Fruit fly (Drosophila melanogaster) whole organism, embryonic: ENCODE measurements around the gene CG31313.

Source experiments
- Asciz ChIP-seq: fragments of 200-800 bp; sonication (Bioruptor generic); optimal IDR thresholded peaks from 2 replicates; lab custom pipeline; 2017; ENCODE audit warnings: missing biosample characterization, mild to moderate bottlenecking, missing genetic modification characterization, missing genetic modification reagents
- Awh ChIP-seq: fragments of 200-800 bp; sonication (Bioruptor generic); IDR thresholded peaks from 2 replicates; pipeline ENCODE4, ENCODE4 v1.3.6; 2022; ENCODE audit warnings: missing biosample characterization, missing genetic modification characterization
- CG11247 ChIP-seq: fragments of 200-800 bp; sonication (Bioruptor generic); IDR thresholded peaks from 2 replicates; pipeline ENCODE4 v1.3.6; 2022; ENCODE audit warnings: missing biosample characterization, missing genetic modification characterization
- CG11504 ChIP-seq: fragments of 200-800 bp; sonication (Bioruptor generic); optimal IDR thresholded peaks from 3 replicates; lab custom pipeline; 2019; ENCODE audit warnings: missing biosample characterization, mild to moderate bottlenecking, missing genetic modification characterization, moderate library complexity
- CG12391 ChIP-seq: fragments of 200-800 bp; sonication (Bioruptor generic); optimal IDR thresholded peaks from 3 replicates; lab custom pipeline; 2018; ENCODE audit warnings: missing biosample characterization, mild to moderate bottlenecking, missing genetic modification characterization, moderate library complexity
- CG12659 ChIP-seq: fragments of 200-800 bp; sonication (Bioruptor generic); optimal IDR thresholded peaks from 3 replicates; lab custom pipeline; 2017; ENCODE audit warnings: mild to moderate bottlenecking, missing biosample characterization, missing genetic modification reagents, missing genetic modification characterization
- CG13624 ChIP-seq: fragments of 200-800 bp; sonication (Bioruptor generic); optimal IDR thresholded peaks from 2 replicates; lab custom pipeline; 2016; ENCODE audit warnings: missing biosample characterization, missing genetic modification characterization
- CG14014 ChIP-seq: fragments of 200-800 bp; sonication (Bioruptor generic); IDR thresholded peaks from 2 replicates; pipeline ENCODE4 v1.3.6; 2022; ENCODE audit warnings: missing biosample characterization, missing genetic modification characterization
- CG14710 ChIP-seq: fragments of 200-800 bp; sonication (Bioruptor generic); optimal IDR thresholded peaks from 3 replicates; lab custom pipeline; 2019; ENCODE audit warnings: missing biosample characterization, mild to moderate bottlenecking, missing genetic modification characterization, moderate library complexity
- CG15011 ChIP-seq: fragments of 200-800 bp; sonication (Bioruptor generic); optimal IDR thresholded peaks from 3 replicates; lab custom pipeline; 2018; ENCODE audit warnings: missing biosample characterization, mild to moderate bottlenecking, missing genetic modification characterization
- CG18476 ChIP-seq: fragments of 200-800 bp; sonication (Bioruptor generic); optimal IDR thresholded peaks from 2 replicates; lab custom pipeline; 2016; ENCODE audit warnings: missing biosample characterization, mild to moderate bottlenecking, missing genetic modification characterization
- CG30403 ChIP-seq: fragments of 200-800 bp; sonication (Bioruptor generic); optimal IDR thresholded peaks from 3 replicates; lab custom pipeline; 2016; ENCODE audit warnings: missing biosample characterization, missing genetic modification characterization
- CG32767 ChIP-seq: fragments of 200-800 bp; sonication (Bioruptor generic); IDR thresholded peaks from 2 replicates; pipeline ENCODE4 v1.3.6; 2022; ENCODE audit warnings: missing biosample characterization, missing genetic modification characterization
- CG4360 ChIP-seq: fragments of 200-800 bp; sonication (Bioruptor generic); IDR thresholded peaks from 2 replicates; pipeline ENCODE4 v1.3.6; 2022; ENCODE audit warnings: missing biosample characterization, missing genetic modification characterization
- CG7987 ChIP-seq: fragments of 200-800 bp; sonication (Bioruptor generic); optimal IDR thresholded peaks from 2 replicates; lab custom pipeline; 2018; ENCODE audit warnings: missing biosample characterization, mild to moderate bottlenecking, missing genetic modification characterization, moderate library complexity
- HmgZ ChIP-seq: fragments of 200-800 bp; sonication (Bioruptor generic); optimal IDR thresholded peaks from 2 replicates; lab custom pipeline; 2018; ENCODE audit warnings: missing biosample characterization, mild to moderate bottlenecking, missing genetic modification characterization
- Hmr ChIP-seq: fragments of 200-800 bp; sonication (Bioruptor generic); optimal IDR thresholded peaks from 3 replicates; lab custom pipeline; 2017; ENCODE audit warnings: mild to moderate bottlenecking, missing biosample characterization, missing genetic modification reagents, missing genetic modification characterization
- Lhr ChIP-seq: fragments of 200-800 bp; sonication (Bioruptor generic); optimal IDR thresholded peaks from 3 replicates; lab custom pipeline; 2017; ENCODE audit warnings: mild to moderate bottlenecking, missing biosample characterization, missing genetic modification reagents, missing genetic modification characterization
- Lim3 ChIP-seq: fragments of 200-800 bp; sonication (Bioruptor generic); IDR thresholded peaks from 2 replicates; pipeline ENCODE4 v1.3.6; 2022; ENCODE audit warnings: missing biosample characterization, missing genetic modification characterization
- Meics ChIP-seq: fragments of 200-800 bp; sonication (Bioruptor generic); optimal IDR thresholded peaks from 2 replicates; lab custom pipeline; 2017; ENCODE audit warnings: missing biosample characterization, mild to moderate bottlenecking, missing genetic modification characterization
- NC2α ChIP-seq: fragments of 200-800 bp; sonication (Bioruptor generic); optimal IDR thresholded peaks from 2 replicates; lab custom pipeline; 2016; ENCODE audit warnings: missing biosample characterization, missing genetic modification characterization
- Sry-δ ChIP-seq: fragments of 200-800 bp; sonication (Bioruptor generic); optimal IDR thresholded peaks from 2 replicates; lab custom pipeline; 2016; ENCODE audit warnings: missing biosample characterization, missing genetic modification characterization
- TFAM ChIP-seq: fragments of 200-800 bp; sonication (Bioruptor generic); optimal IDR thresholded peaks from 2 replicates; lab custom pipeline; 2017; ENCODE audit warnings: missing biosample characterization, missing genetic modification characterization, inconsistent platforms
- Trl ChIP-seq, 3 experiments: fragments of >200 bp in 2 of 3; fragments of 200-800 bp in 1 of 3; sonication (Bioruptor generic) in 1 of 3; optimal IDR thresholded peaks; 2 replicates in 1 of 3; 3 replicates in 2 of 3; lab custom pipeline; 2016 to 2017; ENCODE audit warnings: missing biosample characterization in 1 of 3, missing genetic modification characterization in 1 of 3
- Xbp1 ChIP-seq: fragments of 200-800 bp; sonication (Bioruptor generic); optimal IDR thresholded peaks from 3 replicates; lab custom pipeline; 2016; ENCODE audit warnings: missing biosample characterization, mild to moderate bottlenecking, missing genetic modification characterization
- dati ChIP-seq: fragments of 200-800 bp; sonication (Bioruptor generic); IDR thresholded peaks from 2 replicates; pipeline ENCODE4 v1.3.6; 2022; ENCODE audit warnings: missing biosample characterization, missing genetic modification characterization
- dysf ChIP-seq: fragments of 200-800 bp; sonication (Bioruptor generic); IDR thresholded peaks from 3 replicates; pipeline ENCODE4 v1.3.6; 2022; ENCODE audit warnings: missing biosample characterization, missing genetic modification characterization
- emc ChIP-seq: fragments of 200-800 bp; sonication (Bioruptor generic); optimal IDR thresholded peaks from 2 replicates; lab custom pipeline; 2016; ENCODE audit warnings: missing biosample characterization, missing genetic modification characterization
- gcm ChIP-seq: fragments of 200-800 bp; sonication (Bioruptor generic); optimal IDR thresholded peaks from 2 replicates; lab custom pipeline; 2019; ENCODE audit warnings: missing biosample characterization, mild to moderate bottlenecking, missing genetic modification characterization, moderate library complexity
- gro ChIP-seq: fragments of 200-800 bp; sonication (Bioruptor generic); optimal IDR thresholded peaks from 2 replicates; lab custom pipeline; 2016; ENCODE audit warnings: missing biosample characterization, missing genetic modification characterization
- jing ChIP-seq: fragments of 200-800 bp; sonication (Bioruptor generic); optimal IDR thresholded peaks from 2 replicates; lab custom pipeline; 2018; ENCODE audit warnings: missing biosample characterization, mild to moderate bottlenecking, missing genetic modification characterization
- kah ChIP-seq: fragments of 200-800 bp; sonication (Bioruptor generic); optimal IDR thresholded peaks from 2 replicates; lab custom pipeline; 2018; ENCODE audit warnings: missing biosample characterization, mild to moderate bottlenecking, missing genetic modification characterization
- lab ChIP-seq: fragments of 200-800 bp; sonication (Bioruptor generic); optimal IDR thresholded peaks from 3 replicates; lab custom pipeline; 2017; ENCODE audit warnings: missing biosample characterization, missing genetic modification characterization, mild to moderate bottlenecking, moderate library complexity, missing genetic modification reagents
- mld ChIP-seq: fragments of 200-800 bp; sonication (Bioruptor generic); IDR thresholded peaks from 3 replicates; pipeline ENCODE4 v1.3.6; 2022; ENCODE audit warnings: missing biosample characterization, missing genetic modification characterization; ENCODE audit not compliant: partially characterized antibody
- nom ChIP-seq: fragments of 200-800 bp; sonication (Bioruptor generic); optimal IDR thresholded peaks from 2 replicates; lab custom pipeline; 2017; ENCODE audit warnings: missing biosample characterization, missing genetic modification characterization, mild to moderate bottlenecking, moderate library complexity, missing genetic modification reagents
- pnt ChIP-seq: fragments of 200-800 bp; sonication (Bioruptor generic); optimal IDR thresholded peaks from 3 replicates; lab custom pipeline; 2016; ENCODE audit warnings: missing biosample characterization, missing genetic modification characterization
- salm ChIP-seq: fragments of 200-800 bp; sonication (Bioruptor generic); optimal IDR thresholded peaks from 2 replicates; lab custom pipeline; 2018; ENCODE audit warnings: missing biosample characterization, mild to moderate bottlenecking, missing genetic modification characterization
- sqz ChIP-seq: fragments of 200-800 bp; sonication (Bioruptor generic); optimal IDR thresholded peaks from 3 replicates; lab custom pipeline; 2018; ENCODE audit warnings: missing biosample characterization, mild to moderate bottlenecking, missing genetic modification characterization
- tio ChIP-seq: fragments of 200-800 bp; sonication (Bioruptor generic); optimal IDR thresholded peaks from 2 replicates; lab custom pipeline; 2017; ENCODE audit warnings: missing biosample characterization, missing genetic modification characterization, inconsistent platforms
- tna ChIP-seq: fragments of 200-800 bp; sonication (Bioruptor generic); IDR thresholded peaks from 2 replicates; pipeline ENCODE4 v1.3.6; 2022; ENCODE audit warnings: missing biosample characterization, missing genetic modification characterization; ENCODE audit not compliant: partially characterized antibody
- twi ChIP-seq: fragments of 200-800 bp; optimal IDR thresholded peaks from 2 replicates; lab custom pipeline; 2019; ENCODE audit warnings: missing biosample characterization, mild to moderate bottlenecking, missing genetic modification characterization, moderate library complexity
- vnd ChIP-seq: fragments of 200-800 bp; sonication (Bioruptor generic); IDR thresholded peaks from 3 replicates; pipeline ENCODE4 v1.3.6; 2022; ENCODE audit warnings: missing biosample characterization, missing genetic modification characterization; ENCODE audit not compliant: partially characterized antibody

CG31313 gene

DNA sequence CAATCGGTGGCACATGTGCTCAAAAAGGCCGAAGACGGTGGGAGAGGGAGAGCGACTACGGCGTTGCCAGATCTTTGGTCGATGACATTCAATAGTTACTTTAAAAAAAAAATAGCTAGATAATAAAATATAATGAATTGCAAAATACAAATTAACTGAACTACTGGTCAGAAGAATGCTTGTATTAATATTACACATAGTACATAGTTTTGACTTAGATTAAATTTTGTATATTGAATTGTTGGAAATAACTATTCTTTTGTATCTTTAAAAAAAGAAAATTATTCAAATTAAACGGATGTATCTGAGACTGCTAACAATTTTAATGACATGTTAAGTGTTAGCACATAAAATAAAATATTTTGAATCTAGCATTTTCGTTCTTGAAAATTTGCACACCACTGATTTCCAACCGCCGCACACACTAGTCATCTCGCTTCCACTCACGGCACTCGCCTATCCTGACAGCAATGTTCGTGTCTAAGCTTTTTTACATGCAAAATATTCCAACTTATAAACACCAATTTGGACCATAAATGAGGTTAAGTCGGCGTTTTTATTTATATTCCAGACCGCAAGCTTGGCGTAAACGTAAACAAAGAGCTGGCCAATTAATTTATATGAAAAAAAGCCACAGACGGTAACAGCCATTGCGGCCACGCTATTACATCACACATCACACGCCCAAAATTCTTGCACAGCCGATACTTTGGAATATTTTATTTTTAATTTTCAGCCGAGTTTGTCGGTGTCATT lies 7.9 kb upstream of the CG31313 start (continued):
- TF ChIP-seq tio: peak; percentile 72
- no peak for TF ChIP-seq CG7987 (GFP tag; lab: Kevin White, UChicago)
- TF ChIP-seq CG14014 (GFP tag; lab: Robert Waterston, UW): peak; percentile 56
- no peak for TF ChIP-seq dati
- peak; percentile 44 for TF ChIP-seq twi (tag; lab: Kevin White, UChicago)
- TF ChIP-seq Sry-δ (GFP tag; lab: Kevin White, UChicago): peak; percentile 31
- peak; percentile 87 for TF ChIP-seq CG12391 (tag; lab: Kevin White, UChicago)
- TF ChIP-seq Lim3 (GFP tag; lab: Robert Waterston, UW): no peak
- TF ChIP-seq HmgZ (tag; lab: Kevin White, UChicago): peak; percentile 32
- TF ChIP-seq gcm (GFP tag; lab: Kevin White, UChicago): peak; percentile 46
- TF ChIP-seq lab (GFP tag; lab: Kevin White, UChicago): peak; percentile 74
- TF ChIP-seq Lhr (GFP tag; lab: Kevin White, UChicago): peak; percentile 18
- TF ChIP-seq CG14710 (tag; lab: Kevin White, UChicago): peak; percentile 84
- no peak for TF ChIP-seq vnd (GFP tag; lab: Robert Waterston, UW)
- TF ChIP-seq CG32767 (GFP tag; lab: Robert Waterston, UW): peak; percentile 48; the same call in 1 of the 2 replicates
- TF ChIP-seq CG11247 (GFP tag; lab: Robert Waterston, UW): peak; percentile 53; the same call in 1 of the 2 replicates
- TF ChIP-seq Awh: no peak
- peak; percentile 68 for TF ChIP-seq pnt (GFP tag; lab: Kevin White, UChicago)
- TF ChIP-seq dysf: peak; percentile 77
- peak; percentile 86 for TF ChIP-seq Meics (GFP tag; lab: Kevin White, UChicago)
- TF ChIP-seq Asciz (GFP tag; lab: Kevin White, UChicago): peak; percentile 54
- TF ChIP-seq jing (GFP tag; lab: Kevin White, UChicago): no peak
- TF ChIP-seq Xbp1 (GFP tag; lab: Kevin White, UChicago): peak; percentile 81
- TF ChIP-seq CG4360 (GFP tag; lab: Robert Waterston, UW): no peak
- TF ChIP-seq CG18476: peak; percentile 38
- TF ChIP-seq Trl (optimal IDR thresholded peaks at IDR 0.05; lab: Kevin White, UChicago): peak; percentile 37 to 49
- TF ChIP-seq Trl (GFP tag; optimal IDR thresholded peaks at IDR 0.05; lab: Kevin White, UChicago): no peak
- no peak for TF ChIP-seq kah
- peak; percentile 80 for TF ChIP-seq CG12659
- no peak for TF ChIP-seq NC2α (GFP tag; lab: Kevin White, UChicago)
- TF ChIP-seq sqz (GFP tag; lab: Kevin White, UChicago): peak; percentile 71
- TF ChIP-seq salm (tag; lab: Kevin White, UChicago): no peak
- TF ChIP-seq emc (GFP tag; lab: Kevin White, UChicago): no peak
- peak; percentile 5 for TF ChIP-seq CG13624 (GFP tag; lab: Kevin White, UChicago)
- no peak for TF ChIP-seq TFAM (GFP tag; lab: Kevin White, UChicago)
- TF ChIP-seq CG15011 (GFP tag; lab: Kevin White, UChicago): peak; percentile 68
- TF ChIP-seq nom (GFP tag; lab: Kevin White, UChicago): peak; percentile 13
- TF ChIP-seq CG11504: peak; percentile 85
- TF ChIP-seq mld: no peak
- no peak for TF ChIP-seq tna (GFP tag; lab: Robert Waterston, UW)
- peak; percentile 70 for TF ChIP-seq Hmr (GFP tag; lab: Kevin White, UChicago)
- TF ChIP-seq CG30403: peak; percentile 91
- no peak for TF ChIP-seq gro (GFP tag; lab: Kevin White, UChicago)
